Fruit fly (Drosophila melanogaster): Measurements from ENCODE around the gene Bet1.

DNA sequence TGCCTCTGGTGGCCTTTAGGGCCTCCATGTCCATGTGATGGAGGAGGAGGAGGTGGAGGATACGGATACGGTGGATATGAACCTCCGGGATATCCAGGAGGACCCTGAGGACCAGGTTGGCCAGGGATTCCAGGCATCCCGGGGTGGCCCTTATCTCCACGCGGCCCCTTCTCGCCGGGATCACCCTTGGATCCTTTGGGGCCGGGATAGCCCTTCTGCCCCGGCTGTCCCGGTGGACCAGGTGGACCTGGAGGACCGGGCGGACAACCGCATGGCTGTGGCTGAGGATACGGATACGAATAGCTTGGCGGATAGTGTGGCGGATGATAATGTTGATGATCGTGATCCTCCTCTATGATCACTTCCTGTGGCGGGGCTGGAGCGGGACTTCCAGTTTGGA is 19.1 kb downstream of the Bet1 start:
- TF ChIP-seq Dll (optimal IDR thresholded peaks at IDR 0.05) (no peak), CG8478 (optimal IDR thresholded peaks at IDR 0.05) (no peak), usp (GFP tag; optimal IDR thresholded peaks at IDR 0.05) (no peak), EcR (GFP tag; optimal IDR thresholded peaks at IDR 0.05) (no peak), pan (optimal IDR thresholded peaks at IDR 0.05) (no peak)
